Worm (Caenorhabditis elegans) whole organism, L4/young adult: ENCODE results near the gene ZC443.2.

Experiments
- W03F9.2 ChIP-seq: fragments of 150-350 bp; optimal IDR thresholded peaks from 2 replicates; lab custom pipeline; 2014; ENCODE audit warnings: missing biosample characterization, missing genetic modification characterization
- dao-5 ChIP-seq: sonication (generic microtip); optimal IDR thresholded peaks from 2 replicates; lab custom pipeline; 2016; ENCODE audit warnings: missing genotype, missing genetic modification characterization, moderate library complexity, missing compliant biosample characterization
- him-1 ChIP-seq: sonication (generic microtip); optimal IDR thresholded peaks from 2 replicates; lab custom pipeline; 2016; ENCODE audit warnings: missing genotype, missing genetic modification reagents, missing genetic modification characterization, missing compliant biosample characterization

The ZC443.2 gene

ce11 chrV:12816672-12817071 is 5.7 kb upstream of the ZC443.2 start:
- TF ChIP-seq him-1 (tag; lab: Kevin White, UChicago) (no peak), dao-5 (tag; lab: Kevin White, UChicago) (no peak), W03F9.2 (tag; lab: Kevin White, UChicago) (no peak)

- no peak for TF ChIP-seq dao-5 (tag; lab: Kevin White, UChicago)
- no peak for TF ChIP-seq W03F9.2 (tag; lab: Kevin White, UChicago)
- no peak for TF ChIP-seq him-1 (tag; lab: Kevin White, UChicago)
Observed at ce11 chrV:12815386-12815785, 4.4 kb upstream of the ZC443.2 start.

ce11 chrV:12814481-12814882 is 3.5 kb upstream of the ZC443.2 start:
- TF ChIP-seq W03F9.2 (tag; lab: Kevin White, UChicago) (no peak), him-1 (tag; lab: Kevin White, UChicago) (peak; percentile 83)

ce11 chrV:12814022-12814421 is 3.0 kb upstream of the ZC443.2 start, which contains the start of gene ZC443.3:
TSS of gene ZC443.3 (minus strand) at chrV:12814122.
- TF ChIP-seq W03F9.2 (tag; lab: Kevin White, UChicago) (no peak), him-1 (tag; lab: Kevin White, UChicago) (no peak), dao-5 (tag; lab: Kevin White, UChicago) (no peak)

ce11 chrV:12811810-12812209 is 818 bp upstream of the ZC443.2 start:
- TF ChIP-seq him-1 (tag; lab: Kevin White, UChicago) (no peak), W03F9.2 (tag; lab: Kevin White, UChicago) (no peak), dao-5 (tag; lab: Kevin White, UChicago) (no peak)

ce11 chrV:12809876-12810275 is 1.1 kb downstream of the ZC443.2 start, which contains the start of gene ZC443.1:
TSS of gene ZC443.1 (minus strand) at chrV:12810080.
- TF ChIP-seq dao-5 (tag; lab: Kevin White, UChicago): no peak
- TF ChIP-seq him-1 (tag; lab: Kevin White, UChicago): no peak
- no peak for TF ChIP-seq W03F9.2 (tag; lab: Kevin White, UChicago)

ce11 chrV:12806190-12806589 is 4.8 kb downstream of the ZC443.2 start, which contains the start of gene ZC443.7:
TSS of gene ZC443.7 (plus strand) at chrV:12806490.
- TF ChIP-seq W03F9.2 (tag; lab: Kevin White, UChicago) (no peak), him-1 (tag; lab: Kevin White, UChicago) (no peak), dao-5 (tag; lab: Kevin White, UChicago) (no peak)

- TF ChIP-seq him-1 (tag; lab: Kevin White, UChicago) (no peak), dao-5 (tag; lab: Kevin White, UChicago) (no peak), W03F9.2 (tag; lab: Kevin White, UChicago) (no peak)
Observed at ce11 chrV:12803274-12803673, 7.7 kb downstream of the ZC443.2 start, which contains the start of gene srbc-45. TSS of gene srbc-45 (plus strand) at chrV:12803574.

- TF ChIP-seq him-1 (tag; lab: Kevin White, UChicago) (no peak), W03F9.2 (tag; lab: Kevin White, UChicago) (no peak)
Observed at ce11 chrV:12800171-12800570, 10.8 kb downstream of the ZC443.2 start, which contains the start of gene ugt-3. TSS of gene ugt-3 (minus strand) at chrV:12800271.

ce11 chrV:12797992-12798391 is 13.0 kb downstream of the ZC443.2 start, which contains the start of gene ugt-6:
TSS of gene ugt-6 (minus strand) at chrV:12798224.
- TF ChIP-seq dao-5 (tag; lab: Kevin White, UChicago) (no peak), him-1 (tag; lab: Kevin White, UChicago) (no peak), W03F9.2 (tag; lab: Kevin White, UChicago) (no peak)

ce11 chrV:12796908-12797490 is 14.0 kb downstream of the ZC443.2 start:
- TF ChIP-seq W03F9.2 (tag; lab: Kevin White, UChicago): no peak
- TF ChIP-seq him-1 (tag; lab: Kevin White, UChicago): no peak
- TF ChIP-seq dao-5 (tag; lab: Kevin White, UChicago): no peak

ce11 chrV:12795927-12796326 is 15.1 kb downstream of the ZC443.2 start:
- TF ChIP-seq dao-5 (tag; lab: Kevin White, UChicago) (no peak), W03F9.2 (tag; lab: Kevin White, UChicago) (no peak), him-1 (tag; lab: Kevin White, UChicago) (no peak)

- TF ChIP-seq him-1 (tag; lab: Kevin White, UChicago) (no peak), dao-5 (tag; lab: Kevin White, UChicago) (no peak), W03F9.2 (tag; lab: Kevin White, UChicago) (no peak)
Observed at ce11 chrV:12795196-12795595, 15.8 kb downstream of the ZC443.2 start, which contains the start of gene ugt-4. TSS of gene ugt-4 (minus strand) at chrV:12795336.

- no peak for TF ChIP-seq him-1 (tag; lab: Kevin White, UChicago)
- TF ChIP-seq dao-5 (tag; lab: Kevin White, UChicago): no peak
- no peak for TF ChIP-seq W03F9.2 (tag; lab: Kevin White, UChicago)
Observed at ce11 chrV:12792752-12793151, 18.2 kb downstream of the ZC443.2 start, which contains the start of gene ugt-5. TSS of gene ugt-5 (minus strand) at chrV:12792965.
